Worm (Caenorhabditis elegans) whole organism, late embryonic: Measurements from ENCODE around the gene ZK185.1.

Source experiments
- C38D4.7 ChIP-seq: fragments of 200-800 bp; sonication (Bioruptor generic); optimal IDR thresholded peaks from 2 replicates; lab custom pipeline; 2018; ENCODE audit warnings: mild to moderate bottlenecking, missing genetic modification characterization, moderate library complexity, missing compliant biosample characterization
- ama-1 ChIP-seq: fragments of 150-350 bp; optimal IDR thresholded peaks from 2 replicates; lab custom pipeline; 2014
- eyg-1 ChIP-seq: sonication (generic microtip); optimal IDR thresholded peaks from 2 replicates; lab custom pipeline; 2016; ENCODE audit warnings: missing genotype, missing genetic modification characterization, missing compliant biosample characterization
- fax-1 ChIP-seq: sonication (generic microtip); optimal IDR thresholded peaks from 2 replicates; lab custom pipeline; 2016; ENCODE audit warnings: missing genotype, missing genetic modification characterization, missing compliant biosample characterization
- nhr-11 ChIP-seq: fragments of 150-350 bp; optimal IDR thresholded peaks from 2 replicates; lab custom pipeline; 2014; ENCODE audit warnings: missing biosample characterization, missing genetic modification characterization
- pha-4 ChIP-seq: fragments of 150-350 bp; optimal IDR thresholded peaks from 2 replicates; lab custom pipeline; 2018; ENCODE audit warnings: missing biosample characterization, missing genetic modification reagents, missing genetic modification characterization
- syd-9 ChIP-seq: sonication (generic microtip); optimal IDR thresholded peaks from 2 replicates; lab custom pipeline; 2016; ENCODE audit warnings: mild to moderate bottlenecking, missing genetic modification characterization, moderate library complexity, missing compliant biosample characterization

ce11 chrIV:4505078-4505477 lies 43.3 kb upstream of the ZK185.1 start:
- no peak for TF ChIP-seq pha-4 (tag; lab: Kevin White, UChicago)
- TF ChIP-seq C38D4.7 (GFP tag; lab: Kevin White, UChicago): no peak
- TF ChIP-seq fax-1 (tag; lab: Kevin White, UChicago): no peak
- no peak for TF ChIP-seq syd-9 (tag; lab: Kevin White, UChicago)
- no peak for TF ChIP-seq eyg-1 (tag; lab: Kevin White, UChicago)
- TF ChIP-seq nhr-11 (tag; lab: Kevin White, UChicago): no peak
- no peak for TF ChIP-seq ama-1 (lab: Kevin White, UChicago)
